Fruit fly (Drosophila melanogaster) whole organism, wandering third instar larva: Measurements from ENCODE around the gene CG2157.
A peak's percentile ranks its signal among the peaks of the same experiment; 100 is the strongest.

Source experiments
- Abd-B ChIP-seq: fragments of >200 bp; optimal IDR thresholded peaks from 2 replicates; lab custom pipeline; 2017; ENCODE audit warnings: missing biosample characterization, missing genetic modification characterization
- CG32264 ChIP-seq: fragments of 200-800 bp; sonication (Bioruptor generic); optimal IDR thresholded peaks from 2 replicates; lab custom pipeline; 2016; ENCODE audit warnings: missing biosample characterization, missing genetic modification characterization
- CrebA ChIP-seq: fragments of 200-800 bp; sonication (Bioruptor generic); optimal IDR thresholded peaks from 2 replicates; lab custom pipeline; 2016; ENCODE audit warnings: missing biosample characterization, mild to moderate bottlenecking, missing genetic modification characterization, borderline replicate concordance
- Dif ChIP-seq: fragments of 200-275, 200-300 bp; sonication (Bioruptor generic); optimal IDR thresholded peaks from 2 replicates; lab custom pipeline; 2018; ENCODE audit warnings: missing biosample characterization, missing genetic modification characterization; ENCODE audit not compliant: partially characterized antibody
- HLH106 ChIP-seq: fragments of 200-800 bp; optimal IDR thresholded peaks from 3 replicates; lab custom pipeline; 2019; ENCODE audit warnings: missing biosample characterization, mild to moderate bottlenecking, missing genetic modification characterization, moderate library complexity
- Hnf4 ChIP-seq: fragments of 200-800 bp; sonication (Bioruptor generic); optimal IDR thresholded peaks from 2 replicates; lab custom pipeline; 2016; ENCODE audit warnings: missing biosample characterization, mild to moderate bottlenecking, missing genetic modification characterization
- Hr78 ChIP-seq: fragments of >200 bp; optimal IDR thresholded peaks from 2 replicates; lab custom pipeline; 2017; ENCODE audit warnings: missing biosample characterization, missing genetic modification characterization
- Hr83 ChIP-seq: fragments of 200-300 bp; sonication (Bioruptor generic); optimal IDR thresholded peaks from 2 replicates; lab custom pipeline; 2016; ENCODE audit warnings: missing biosample characterization, mild to moderate bottlenecking, missing genetic modification characterization, moderate library complexity; ENCODE audit not compliant: poor library complexity, severe bottlenecking
- Jra ChIP-seq: sonication (Bioruptor generic); optimal IDR thresholded peaks from 2 replicates; lab custom pipeline; 2016; ENCODE audit warnings: missing biosample characterization, missing genetic modification characterization
- Mio ChIP-seq: sonication (Bioruptor generic); optimal IDR thresholded peaks from 2 replicates; lab custom pipeline; 2016; ENCODE audit warnings: missing biosample characterization, missing genetic modification characterization
- Myc ChIP-seq: fragments of >200 bp; optimal IDR thresholded peaks from 2 replicates; lab custom pipeline; 2017
- N ChIP-seq: fragments of >200 bp; optimal IDR thresholded peaks from 2 replicates; lab custom pipeline; 2018; ENCODE audit warnings: missing biosample characterization, missing external identifiers, missing genetic modification characterization
- OdsH ChIP-seq: fragments of 200-800 bp; sonication (Bioruptor generic); optimal IDR thresholded peaks from 2 replicates; lab custom pipeline; 2016; ENCODE audit warnings: missing biosample characterization, mild to moderate bottlenecking, missing genetic modification characterization
- br ChIP-seq: fragments of 200-800 bp; sonication (Bioruptor generic); optimal IDR thresholded peaks from 2 replicates; lab custom pipeline; 2016; ENCODE audit warnings: missing biosample characterization, missing genetic modification characterization
- brk ChIP-seq: fragments of 200-800 bp; sonication (Bioruptor generic); optimal IDR thresholded peaks from 2 replicates; lab custom pipeline; 2016; ENCODE audit warnings: missing biosample characterization, mild to moderate bottlenecking, missing genetic modification characterization
- dl ChIP-seq, 2 experiments: fragments of 175-275, 200-275 bp in 1 of 2; fragments of 200-275 bp in 1 of 2; sonication (Bioruptor generic); optimal IDR thresholded peaks; lab custom pipeline; 2018; ENCODE audit warnings: mild to moderate bottlenecking in 2 of 2, missing biosample characterization in 2 of 2, missing genetic modification characterization in 2 of 2, moderate library complexity in 2 of 2; ENCODE audit not compliant: partially characterized antibody in 2 of 2, insufficient read depth in 1 of 2
- dmrt93B ChIP-seq: fragments of 200-800 bp; sonication (Bioruptor generic); optimal IDR thresholded peaks from 2 replicates; lab custom pipeline; 2018; ENCODE audit warnings: missing biosample characterization, mild to moderate bottlenecking, missing genetic modification characterization
- dsf ChIP-seq: sonication (Bioruptor generic); optimal IDR thresholded peaks from 2 replicates; lab custom pipeline; 2016; ENCODE audit warnings: missing biosample characterization, missing genetic modification characterization, borderline replicate concordance
- ey ChIP-seq: fragments of 200-800 bp; sonication (Bioruptor generic); optimal IDR thresholded peaks from 2 replicates; lab custom pipeline; 2016; ENCODE audit warnings: missing biosample characterization, missing genetic modification characterization
- foxo ChIP-seq, 2 experiments: fragments of 200-800 bp; sonication (Bioruptor generic); optimal IDR thresholded peaks; 2 replicates in 1 of 2; 3 replicates in 1 of 2; lab custom pipeline; 2016 to 2017; ENCODE audit warnings: missing biosample characterization in 2 of 2, missing genetic modification characterization in 2 of 2
- fru ChIP-seq: fragments of 200-800 bp; sonication (Bioruptor generic); optimal IDR thresholded peaks from 3 replicates; lab custom pipeline; 2016; ENCODE audit warnings: missing biosample characterization, mild to moderate bottlenecking, missing genetic modification characterization
- jim ChIP-seq: fragments of 175-275, 200-325 bp; sonication (Bioruptor generic); optimal IDR thresholded peaks from 2 replicates; lab custom pipeline; 2016; ENCODE audit warnings: missing biosample characterization, mild to moderate bottlenecking, missing genetic modification characterization
- lola ChIP-seq: fragments of >200 bp; optimal IDR thresholded peaks from 2 replicates; lab custom pipeline; 2017; ENCODE audit warnings: missing biosample characterization, missing genetic modification characterization
- pan ChIP-seq: fragments of >200 bp; optimal IDR thresholded peaks from 2 replicates; lab custom pipeline; 2017
- psq ChIP-seq: fragments of 200-800 bp; sonication (Bioruptor generic); optimal IDR thresholded peaks from 3 replicates; lab custom pipeline; 2017; ENCODE audit warnings: missing biosample characterization, mild to moderate bottlenecking, missing genetic modification characterization, moderate library complexity
- rgr ChIP-seq: fragments of 200-800 bp; sonication (Bioruptor generic); optimal IDR thresholded peaks from 3 replicates; lab custom pipeline; 2016; ENCODE audit warnings: missing biosample characterization, mild to moderate bottlenecking, missing genetic modification characterization
- sage ChIP-seq: fragments of 200-800 bp; sonication (Bioruptor generic); optimal IDR thresholded peaks from 2 replicates; lab custom pipeline; 2016; ENCODE audit warnings: missing biosample characterization, mild to moderate bottlenecking, missing genetic modification characterization
- sv ChIP-seq: fragments of 200-800 bp; sonication (Bioruptor generic); optimal IDR thresholded peaks from 3 replicates; lab custom pipeline; 2016; ENCODE audit warnings: missing biosample characterization, missing genetic modification characterization
- tai ChIP-seq: sonication (Bioruptor generic); optimal IDR thresholded peaks from 2 replicates; lab custom pipeline; 2016; ENCODE audit warnings: missing biosample characterization, missing genetic modification characterization
- usp ChIP-seq: fragments of >200 bp; optimal IDR thresholded peaks from 2 replicates; lab custom pipeline; 2017; ENCODE audit warnings: missing biosample characterization, missing genetic modification characterization

Gene CG2157

DNA sequence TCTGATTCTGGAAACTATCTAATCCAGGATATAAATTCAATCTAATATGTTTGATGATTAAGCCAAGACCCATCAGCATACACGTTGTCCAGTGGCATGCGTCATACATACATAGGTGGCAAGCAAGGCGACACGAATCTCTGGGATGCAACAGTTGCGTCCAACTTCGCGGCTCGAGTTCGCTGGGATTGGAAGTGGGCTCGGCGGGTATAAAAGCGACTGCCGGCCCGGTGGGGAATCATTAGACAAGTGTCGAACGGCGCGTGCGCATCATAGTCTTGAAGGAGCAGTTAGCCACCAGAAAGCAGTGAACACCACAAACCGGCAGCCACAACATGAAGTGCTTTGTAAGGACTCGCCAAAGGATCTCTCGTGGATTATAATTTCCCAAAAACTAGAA lies at the start of gene CG2157:
TSS of gene CG2157 (plus strand) at position 240 of the 400 bp plus-strand sequence.
- no peak for TF ChIP-seq N (GFP tag; lab: Kevin White, UChicago)
- TF ChIP-seq Hr78 (GFP tag; lab: Kevin White, UChicago): no peak
- TF ChIP-seq tai (GFP tag; lab: Kevin White, UChicago): no peak
- TF ChIP-seq lola: no peak
- TF ChIP-seq HLH106 (tag; lab: Kevin White, UChicago): no peak
- TF ChIP-seq sv (GFP tag; lab: Kevin White, UChicago): no peak
- no peak for TF ChIP-seq brk (GFP tag; lab: Kevin White, UChicago)
- no peak for TF ChIP-seq CrebA (GFP tag; lab: Kevin White, UChicago)
- TF ChIP-seq dsf (GFP tag; lab: Kevin White, UChicago): no peak
- TF ChIP-seq Dif: no peak
- no peak for TF ChIP-seq dl (GFP tag; optimal IDR thresholded peaks at IDR 0.05; lab: Kevin White, UChicago; ENCODE audit: insufficient read depth in 1 of 2, partially characterized antibody in 2 of 2)
- TF ChIP-seq sage (GFP tag; lab: Kevin White, UChicago): no peak
- TF ChIP-seq pan (lab: Kevin White, UChicago): no peak

DNA sequence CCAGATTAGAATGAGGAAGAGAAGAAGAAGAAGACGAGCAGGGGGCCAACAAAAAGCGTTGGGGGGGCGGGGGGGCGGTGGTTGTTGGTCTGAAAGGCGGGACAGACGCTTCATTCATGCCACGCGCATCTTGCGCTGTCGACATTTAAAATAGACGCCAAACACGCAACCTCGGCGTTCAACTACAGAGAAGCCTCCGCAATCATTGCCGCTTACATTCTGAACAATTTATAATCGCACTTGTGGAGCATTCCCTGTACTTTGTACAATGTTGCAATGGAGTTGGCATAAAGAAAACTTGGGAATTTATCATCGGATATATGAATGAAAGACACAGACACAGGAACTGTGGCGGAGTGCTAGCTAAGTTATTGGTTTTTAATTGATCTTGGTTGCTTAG lies 48.3 kb upstream of the CG2157 start:
- TF ChIP-seq pan (lab: Kevin White, UChicago) (no peak), Dif (no peak), foxo (GFP tag; optimal IDR thresholded peaks at IDR 0.05; lab: Kevin White, UChicago) (no peak), lola (no peak), Jra (GFP tag; lab: Kevin White, UChicago) (no peak), CrebA (GFP tag; lab: Kevin White, UChicago) (no peak), br (GFP tag; lab: Kevin White, UChicago) (no peak), dsf (GFP tag; lab: Kevin White, UChicago) (no peak), jim (GFP tag; lab: Kevin White, UChicago) (no peak), sv (GFP tag; lab: Kevin White, UChicago) (no peak), usp (no peak), sage (GFP tag; lab: Kevin White, UChicago) (no peak), psq (GFP tag; lab: Kevin White, UChicago) (no peak)

DNA sequence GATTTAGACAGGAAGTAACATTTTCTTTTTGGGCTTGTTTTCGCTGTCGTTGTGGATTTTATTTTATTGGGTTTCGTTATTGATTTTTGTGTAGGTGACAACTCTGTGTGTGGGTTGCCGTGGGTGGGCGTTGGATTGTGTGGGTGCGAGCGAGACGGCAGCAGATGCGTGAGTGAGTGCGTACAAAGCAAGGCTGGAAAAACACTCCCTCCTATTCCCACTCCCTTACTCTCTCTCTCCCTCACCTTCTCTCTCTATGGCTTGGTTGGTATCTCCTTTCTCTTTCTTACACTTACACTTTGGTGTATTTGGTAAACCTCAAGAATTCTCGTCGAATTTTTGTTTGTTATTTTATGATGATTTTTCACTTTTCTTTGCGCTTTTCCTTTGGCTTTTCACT lies 47.0 kb upstream of the CG2157 start:
- TF ChIP-seq dmrt93B (GFP tag; lab: Kevin White, UChicago) (no peak), Hr78 (GFP tag; lab: Kevin White, UChicago) (no peak), OdsH (GFP tag; lab: Kevin White, UChicago) (no peak), tai (GFP tag; lab: Kevin White, UChicago) (no peak), fru (GFP tag; lab: Kevin White, UChicago) (no peak), Abd-B (no peak), foxo (GFP tag; optimal IDR thresholded peaks at IDR 0.05; lab: Kevin White, UChicago) (no peak), N (GFP tag; lab: Kevin White, UChicago) (no peak), CG32264 (GFP tag; lab: Kevin White, UChicago) (no peak), pan (lab: Kevin White, UChicago) (no peak), lola (no peak), usp (no peak), Dif (no peak), Hr83 (no peak), HLH106 (tag; lab: Kevin White, UChicago) (no peak), psq (GFP tag; lab: Kevin White, UChicago) (no peak), rgr (GFP tag; lab: Kevin White, UChicago) (no peak), Hnf4 (no peak), br (GFP tag; lab: Kevin White, UChicago) (no peak)

DNA sequence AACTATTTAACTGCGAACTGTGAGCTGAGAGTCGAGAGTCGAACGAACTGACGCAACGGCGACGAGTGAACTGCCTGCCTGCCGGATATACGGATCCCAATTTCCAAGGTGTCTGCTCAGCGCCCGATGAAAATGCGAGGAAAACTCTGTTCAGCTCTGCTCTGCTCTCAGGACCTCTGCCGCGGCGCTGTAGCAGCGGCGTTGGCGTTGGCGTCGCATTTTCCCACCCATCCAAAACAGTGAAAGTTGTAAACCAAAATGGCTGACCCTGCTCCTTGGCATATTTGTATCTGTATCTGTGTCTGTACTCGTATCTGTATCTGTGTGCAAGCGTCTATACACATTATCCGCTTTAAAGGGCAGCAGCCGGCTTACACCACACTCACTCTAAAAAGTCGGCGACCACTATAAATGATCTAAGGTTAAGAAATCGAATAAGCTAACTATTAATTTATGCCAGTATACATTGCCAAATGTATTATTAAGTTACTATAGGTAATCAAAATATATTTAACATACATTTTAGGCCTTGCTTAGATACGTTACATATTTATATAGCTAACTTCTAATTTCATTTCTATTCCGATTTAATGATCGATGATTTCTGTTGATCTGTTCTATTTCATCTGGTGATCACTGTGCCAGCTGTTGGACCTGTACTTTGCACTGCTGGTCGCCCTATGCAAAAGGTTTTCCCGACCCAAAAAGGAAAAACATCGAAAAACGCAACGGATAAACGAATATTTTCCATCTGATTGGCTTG lies 46.2 kb upstream of the CG2157 start:
- TF ChIP-seq sv (GFP tag; lab: Kevin White, UChicago): peak; percentile 11
- TF ChIP-seq Hnf4: no peak

DNA sequence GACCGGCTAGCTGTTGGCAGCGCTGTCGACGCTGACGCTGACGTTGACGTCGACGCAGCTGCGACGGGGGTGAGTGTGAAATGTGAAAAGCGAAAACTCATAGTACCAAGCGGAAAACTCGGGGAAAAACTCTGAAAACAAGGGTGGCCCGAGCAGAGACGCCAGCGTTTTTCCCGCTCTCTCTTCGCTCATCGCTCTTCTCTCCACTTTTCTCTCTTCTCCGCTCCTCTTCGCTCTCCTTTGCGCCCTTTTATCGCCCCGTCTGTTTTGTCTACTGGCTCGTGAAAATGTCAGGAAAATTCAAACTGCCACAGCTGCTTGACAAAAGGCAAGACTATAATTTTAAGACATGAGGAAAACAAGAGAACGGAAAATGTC lies 45.7 kb upstream of the CG2157 start:
- TF ChIP-seq foxo (GFP tag; optimal IDR thresholded peaks at IDR 0.05; lab: Kevin White, UChicago) (no peak), CrebA (GFP tag; lab: Kevin White, UChicago) (no peak), Mio (GFP tag; lab: Kevin White, UChicago) (no peak), Hr78 (GFP tag; lab: Kevin White, UChicago) (no peak), dmrt93B (GFP tag; lab: Kevin White, UChicago) (no peak), ey (GFP tag; lab: Kevin White, UChicago) (no peak), usp (no peak), br (GFP tag; lab: Kevin White, UChicago) (no peak), Myc (no peak)
